Worm (Caenorhabditis elegans): ENCODE measurements around the gene C34B4.5.

ce11 chrV:13071052-13071451 is 24.7 kb upstream of the C34B4.5 start, which contains the start of gene C34B4.3:
- no peak for TF ChIP-seq him-1 (tag; optimal IDR thresholded peaks at IDR 0.05)
- no peak for TF ChIP-seq dao-5 (tag; optimal IDR thresholded peaks at IDR 0.05)
- TF ChIP-seq W03F9.2 (tag; optimal IDR thresholded peaks at IDR 0.05): no peak

Data from whole organism, L4/young adult.